Worm (Caenorhabditis elegans): ENCODE measurements around the gene mat-3.

ce11 chrIII:455793-456192 lies 19.5 kb upstream of the mat-3 start:
- TF ChIP-seq snpc-4 (tag; optimal IDR thresholded peaks at IDR 0.05) (no peak), fos-1 (tag; optimal IDR thresholded peaks at IDR 0.05) (no peak)

Measured in whole organism, L3 larva.